Fruit fly (Drosophila melanogaster) whole organism, prepupa: ENCODE measurements around the gene CG9135.

Experiments used
- CG11294 ChIP-seq: fragments of 200-800 bp; sonication (Bioruptor generic); IDR thresholded peaks from 2 replicates; pipeline ENCODE4 v1.3.6; 2022; ENCODE audit warnings: missing biosample characterization, missing genetic modification characterization
- Hr39 ChIP-seq: fragments of 200-800 bp; sonication (Bioruptor generic); optimal IDR thresholded peaks from 2 replicates; lab custom pipeline; 2016; ENCODE audit warnings: missing biosample characterization, missing genetic modification characterization
- cyc ChIP-seq: fragments of 200-800 bp; sonication (Bioruptor generic); optimal IDR thresholded peaks from 3 replicates; lab custom pipeline; 2016; ENCODE audit warnings: missing biosample characterization, missing genetic modification characterization
- salr ChIP-seq, 2 experiments: fragments of 200-800 bp; sonication (Bioruptor generic); optimal IDR thresholded peaks; 3 replicates each; lab custom pipeline; 2016 to 2018; ENCODE audit warnings: missing biosample characterization in 2 of 2, missing genetic modification characterization in 2 of 2, mild to moderate bottlenecking in 1 of 2

- TF ChIP-seq salr (GFP tag; optimal IDR thresholded peaks at IDR 0.05; lab: Kevin White, UChicago) (no peak), cyc (no peak), Hr39 (peak; percentile 48), CG11294 (GFP tag; lab: Robert Waterston, UW) (no peak)
Measured at dm6 chr2L:6086771-6087170, 36.2 kb downstream of the CG9135 start.
